Fruit fly (Drosophila melanogaster) whole organism, prepupa: ENCODE results near the gene Octbeta1R.

ENCODE experiments used
- Blimp-1 ChIP-seq: fragments of 200-800 bp; sonication (Bioruptor generic); optimal IDR thresholded peaks from 3 replicates; lab custom pipeline; 2017; ENCODE audit warnings: missing biosample characterization, missing genetic modification characterization, mild to moderate bottlenecking, moderate library complexity, missing genetic modification reagents
- CG10631 ChIP-seq: fragments of 200-800 bp; sonication (Bioruptor generic); optimal IDR thresholded peaks from 2 replicates; lab custom pipeline; 2016; ENCODE audit warnings: missing biosample characterization, missing genetic modification characterization
- CG10669 ChIP-seq: fragments of 200-800 bp; sonication (Bioruptor generic); optimal IDR thresholded peaks from 3 replicates; lab custom pipeline; 2018; ENCODE audit warnings: missing biosample characterization, mild to moderate bottlenecking, missing genetic modification characterization, moderate library complexity
- CG11294 ChIP-seq: fragments of 200-800 bp; sonication (Bioruptor generic); IDR thresholded peaks from 2 replicates; pipeline ENCODE4 v1.3.6; 2022; ENCODE audit warnings: missing biosample characterization, missing genetic modification characterization
- CG11762 ChIP-seq: fragments of 200-800 bp; sonication (Bioruptor generic); optimal IDR thresholded peaks from 3 replicates; lab custom pipeline; 2016; ENCODE audit warnings: missing biosample characterization, missing genetic modification characterization; ENCODE audit not compliant: insufficient read depth
- CG11902 ChIP-seq: fragments of 200-800 bp; sonication (Bioruptor generic); optimal IDR thresholded peaks from 3 replicates; lab custom pipeline; 2016; ENCODE audit warnings: missing biosample characterization, missing genetic modification characterization
- CG15336 ChIP-seq: fragments of 200-800 bp; sonication (Bioruptor generic); IDR thresholded peaks from 2 replicates; pipeline ENCODE4 v1.3.6; 2022; ENCODE audit warnings: missing biosample characterization, missing genetic modification characterization
- CG1621 ChIP-seq: fragments of 200-800 bp; sonication (Bioruptor generic); optimal IDR thresholded peaks from 3 replicates; lab custom pipeline; 2018; ENCODE audit warnings: missing biosample characterization, mild to moderate bottlenecking, missing genetic modification characterization
- CG16779 ChIP-seq: fragments of 200-800 bp; sonication (Bioruptor generic); optimal IDR thresholded peaks from 3 replicates; lab custom pipeline; 2017; ENCODE audit warnings: missing biosample characterization, mild to moderate bottlenecking, missing genetic modification characterization
- CG31627 ChIP-seq: fragments of 200-800 bp; sonication (Bioruptor generic); optimal IDR thresholded peaks from 3 replicates; lab custom pipeline; 2016; ENCODE audit warnings: missing biosample characterization, missing genetic modification characterization
- CG32006 ChIP-seq: fragments of 200-800 bp; sonication (Bioruptor generic); optimal IDR thresholded peaks from 3 replicates; lab custom pipeline; 2017; ENCODE audit warnings: missing biosample characterization, mild to moderate bottlenecking, missing genetic modification characterization
- CG34406 ChIP-seq: fragments of 200-800 bp; sonication (Bioruptor generic); optimal IDR thresholded peaks from 3 replicates; lab custom pipeline; 2016; ENCODE audit warnings: missing biosample characterization, missing genetic modification characterization
- CG3919 ChIP-seq: fragments of 200-800 bp; sonication (Bioruptor generic); optimal IDR thresholded peaks from 3 replicates; lab custom pipeline; 2016; ENCODE audit warnings: missing biosample characterization, missing genetic modification characterization
- CG4318 ChIP-seq: fragments of 200-800 bp; sonication (Bioruptor generic); optimal IDR thresholded peaks from 3 replicates; lab custom pipeline; 2017; ENCODE audit warnings: missing biosample characterization, mild to moderate bottlenecking, missing genetic modification characterization
- CG6276 ChIP-seq: fragments of 200-800 bp; sonication (Bioruptor generic); optimal IDR thresholded peaks from 2 replicates; lab custom pipeline; 2017; ENCODE audit warnings: missing biosample characterization, mild to moderate bottlenecking, missing genetic modification characterization
- CG6808 ChIP-seq: fragments of 200-800 bp; sonication (Bioruptor generic); optimal IDR thresholded peaks from 3 replicates; lab custom pipeline; 2017; ENCODE audit warnings: missing biosample characterization, missing genetic modification characterization, mild to moderate bottlenecking, moderate library complexity, missing genetic modification reagents
- CG6854 ChIP-seq: fragments of 200-800 bp; sonication (Bioruptor generic); optimal IDR thresholded peaks from 2 replicates; lab custom pipeline; 2017; ENCODE audit warnings: missing biosample characterization, mild to moderate bottlenecking, missing genetic modification characterization
- CG8119 ChIP-seq: fragments of 200-800 bp; sonication (Bioruptor generic); IDR thresholded peaks from 3 replicates; pipeline ENCODE4 v1.3.6; 2022; ENCODE audit warnings: missing biosample characterization, missing genetic modification characterization
- CG8632 ChIP-seq: fragments of 200-800 bp; sonication (Bioruptor generic); optimal IDR thresholded peaks from 3 replicates; lab custom pipeline; 2016; ENCODE audit warnings: missing biosample characterization, missing genetic modification characterization
- CG9139 ChIP-seq: fragments of 200-800 bp; sonication (Bioruptor generic); optimal IDR thresholded peaks from 3 replicates; lab custom pipeline; 2017; ENCODE audit warnings: missing biosample characterization, mild to moderate bottlenecking, missing genetic modification characterization
- Eip75B ChIP-seq: fragments of 200-800 bp; sonication (Bioruptor generic); optimal IDR thresholded peaks from 3 replicates; lab custom pipeline; 2016; ENCODE audit warnings: missing biosample characterization, missing genetic modification characterization
- Eip78C ChIP-seq: fragments of 200-800 bp; sonication (Bioruptor generic); peaks from one replicate; lab custom pipeline; 2016; ENCODE audit warnings: missing biosample characterization, missing genetic modification characterization
- Ets21C ChIP-seq: fragments of 200-800 bp; sonication (Bioruptor generic); optimal IDR thresholded peaks from 3 replicates; lab custom pipeline; 2016; ENCODE audit warnings: missing biosample characterization, missing genetic modification characterization
- Ets96B ChIP-seq: fragments of 200-800 bp; optimal IDR thresholded peaks from 2 replicates; lab custom pipeline; 2019; ENCODE audit warnings: missing biosample characterization, mild to moderate bottlenecking, missing genetic modification characterization, moderate library complexity
- Gug ChIP-seq: fragments of 200-800 bp; sonication (Bioruptor generic); IDR thresholded peaks from 2 replicates; pipeline ENCODE4 v1.3.6; 2022; ENCODE audit warnings: missing biosample characterization, missing genetic modification characterization
- Hr38 ChIP-seq: sonication (Bioruptor generic); optimal IDR thresholded peaks from 2 replicates; lab custom pipeline; 2016; ENCODE audit warnings: missing biosample characterization, missing genetic modification characterization
- Hr39 ChIP-seq: fragments of 200-800 bp; sonication (Bioruptor generic); optimal IDR thresholded peaks from 2 replicates; lab custom pipeline; 2016; ENCODE audit warnings: missing biosample characterization, missing genetic modification characterization
- Hr4 ChIP-seq: fragments of 200-800 bp; sonication (Bioruptor generic); optimal IDR thresholded peaks from 3 replicates; lab custom pipeline; 2016; ENCODE audit warnings: missing biosample characterization, missing genetic modification characterization
- Met ChIP-seq: fragments of 200-800 bp; sonication (Bioruptor generic); optimal IDR thresholded peaks from 3 replicates; lab custom pipeline; 2016; ENCODE audit warnings: missing biosample characterization, missing genetic modification characterization
- Smox ChIP-seq: fragments of 200-800 bp; sonication (Bioruptor generic); optimal IDR thresholded peaks from 3 replicates; lab custom pipeline; 2016; ENCODE audit warnings: missing biosample characterization, missing genetic modification characterization
- Sox102F ChIP-seq: fragments of 200-800 bp; sonication (Bioruptor generic); optimal IDR thresholded peaks from 2 replicates; lab custom pipeline; 2016; ENCODE audit warnings: missing biosample characterization, mild to moderate bottlenecking, missing genetic modification characterization
- Sox15 ChIP-seq: fragments of 200-800 bp; sonication (Bioruptor generic); optimal IDR thresholded peaks from 3 replicates; lab custom pipeline; 2016; ENCODE audit warnings: missing biosample characterization, missing genetic modification characterization
- acj6 ChIP-seq: fragments of 200-800 bp; sonication (Bioruptor generic); optimal IDR thresholded peaks from 3 replicates; lab custom pipeline; 2016; ENCODE audit warnings: missing biosample characterization, missing genetic modification characterization
- cyc ChIP-seq: fragments of 200-800 bp; sonication (Bioruptor generic); optimal IDR thresholded peaks from 3 replicates; lab custom pipeline; 2016; ENCODE audit warnings: missing biosample characterization, missing genetic modification characterization
- dac ChIP-seq: fragments of 200-800 bp; sonication (Bioruptor generic); optimal IDR thresholded peaks from 2 replicates; lab custom pipeline; 2017; ENCODE audit warnings: missing biosample characterization, mild to moderate bottlenecking, missing genetic modification characterization
- dsx ChIP-seq: fragments of 200-800 bp; optimal IDR thresholded peaks from 3 replicates; lab custom pipeline; 2019; ENCODE audit warnings: missing biosample characterization, mild to moderate bottlenecking, missing genetic modification characterization, moderate library complexity; ENCODE audit not compliant: poor library complexity, severe bottlenecking
- esn ChIP-seq: fragments of 200-800 bp; sonication (Bioruptor generic); optimal IDR thresholded peaks from 2 replicates; lab custom pipeline; 2016; ENCODE audit warnings: missing biosample characterization, mild to moderate bottlenecking, missing genetic modification characterization, moderate library complexity
- fd59A ChIP-seq: fragments of 200-800 bp; sonication (Bioruptor generic); optimal IDR thresholded peaks from 2 replicates; lab custom pipeline; 2017; ENCODE audit warnings: missing biosample characterization, mild to moderate bottlenecking, missing genetic modification characterization, missing genetic modification reagents
- fkh ChIP-seq: fragments of 200-800 bp; sonication (Bioruptor generic); optimal IDR thresholded peaks from 3 replicates; lab custom pipeline; 2017; ENCODE audit warnings: missing biosample characterization, mild to moderate bottlenecking, missing genetic modification characterization, moderate library complexity
- lz ChIP-seq: fragments of 200-800 bp; sonication (Bioruptor generic); optimal IDR thresholded peaks from 3 replicates; lab custom pipeline; 2016; ENCODE audit warnings: missing biosample characterization, missing genetic modification characterization
- net ChIP-seq: fragments of 200-800 bp; sonication (Bioruptor generic); optimal IDR thresholded peaks from 3 replicates; lab custom pipeline; 2016; ENCODE audit warnings: missing biosample characterization, missing genetic modification characterization
- pdm3 ChIP-seq: fragments of 200-800 bp; sonication (Bioruptor generic); optimal IDR thresholded peaks from 3 replicates; lab custom pipeline; 2016; ENCODE audit warnings: missing biosample characterization, missing genetic modification characterization
- salr ChIP-seq, 2 experiments: fragments of 200-800 bp; sonication (Bioruptor generic); optimal IDR thresholded peaks; 3 replicates each; lab custom pipeline; 2016 to 2018; ENCODE audit warnings: missing biosample characterization in 2 of 2, missing genetic modification characterization in 2 of 2, mild to moderate bottlenecking in 1 of 2
- ss ChIP-seq, 2 experiments: fragments of 200-800 bp; sonication (Bioruptor generic); optimal IDR thresholded peaks; 2 replicates in 1 of 2; 3 replicates in 1 of 2; lab custom pipeline; 2017 to 2018; ENCODE audit warnings: mild to moderate bottlenecking in 2 of 2, missing biosample characterization in 2 of 2, missing genetic modification characterization in 2 of 2, moderate library complexity in 1 of 2
- svp ChIP-seq: fragments of 200-800 bp; sonication (Bioruptor generic); peaks from one replicate; lab custom pipeline; 2016; ENCODE audit warnings: missing biosample characterization, missing genetic modification characterization
- topi ChIP-seq: fragments of 200-800 bp; sonication (Bioruptor generic); optimal IDR thresholded peaks from 3 replicates; lab custom pipeline; 2016; ENCODE audit warnings: missing biosample characterization, missing genetic modification characterization
- vri ChIP-seq: fragments of 200-800 bp; sonication (Bioruptor generic); optimal IDR thresholded peaks from 3 replicates; lab custom pipeline; 2016; ENCODE audit warnings: missing biosample characterization, mild to moderate bottlenecking, missing genetic modification characterization

Octbeta1R gene

DNA sequence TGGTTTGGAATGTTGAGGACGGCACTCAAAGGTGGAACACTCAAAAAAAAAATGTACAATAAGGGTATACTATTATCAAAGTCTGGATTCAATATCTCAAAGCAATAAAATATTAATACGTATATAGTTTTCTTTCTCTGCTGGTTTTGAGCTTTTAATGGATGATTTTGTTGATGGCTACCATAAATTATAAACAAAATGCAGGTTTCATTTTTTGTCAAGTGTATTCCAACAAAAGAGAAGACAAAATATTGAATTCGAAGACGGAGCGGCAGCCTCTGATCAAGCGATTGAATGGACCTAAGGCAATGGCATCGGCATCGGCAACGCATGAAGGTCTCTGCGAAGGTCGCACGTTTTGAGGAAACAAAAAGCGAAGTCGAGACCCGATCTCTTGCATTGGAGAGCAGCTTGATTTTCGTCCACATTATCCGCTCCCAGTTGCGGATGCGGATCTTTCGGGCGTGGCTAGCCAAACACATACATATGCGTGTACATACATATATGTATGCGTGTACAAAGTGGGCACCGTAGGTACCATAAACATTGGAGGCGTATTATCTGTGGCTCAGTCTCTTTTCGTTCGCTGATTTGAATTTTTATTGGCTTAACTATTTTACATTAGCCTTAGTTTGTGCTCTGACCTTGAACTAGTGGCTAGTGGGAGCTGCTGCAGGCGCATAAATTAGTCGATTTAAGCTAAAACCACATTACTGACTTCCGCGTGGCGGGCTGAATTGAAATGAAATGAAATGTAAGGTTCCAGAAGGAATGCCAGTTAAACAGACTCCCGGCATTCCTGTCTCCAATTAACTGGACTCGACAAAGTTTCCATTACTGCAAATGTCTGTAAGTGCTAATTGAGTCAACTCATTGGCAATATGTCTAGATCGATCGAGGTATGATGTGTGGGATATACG is 39.7 kb downstream of the Octbeta1R start (continued):
- TF ChIP-seq CG15336 (GFP tag; lab: Robert Waterston, UW) (no peak), CG6808 (peak; percentile 80), dac (GFP tag; lab: Kevin White, UChicago) (no peak), CG11294 (GFP tag; lab: Robert Waterston, UW) (no peak), CG6276 (GFP tag; lab: Kevin White, UChicago) (no peak), vri (GFP tag; lab: Kevin White, UChicago) (peak; percentile 8), Hr39 (GFP tag; lab: Kevin White, UChicago) (peak; percentile 34), Hr38 (GFP tag; lab: Kevin White, UChicago) (no peak), fd59A (GFP tag; lab: Kevin White, UChicago) (peak; percentile 73), Hr4 (GFP tag; lab: Kevin White, UChicago) (peak; percentile 18)

DNA sequence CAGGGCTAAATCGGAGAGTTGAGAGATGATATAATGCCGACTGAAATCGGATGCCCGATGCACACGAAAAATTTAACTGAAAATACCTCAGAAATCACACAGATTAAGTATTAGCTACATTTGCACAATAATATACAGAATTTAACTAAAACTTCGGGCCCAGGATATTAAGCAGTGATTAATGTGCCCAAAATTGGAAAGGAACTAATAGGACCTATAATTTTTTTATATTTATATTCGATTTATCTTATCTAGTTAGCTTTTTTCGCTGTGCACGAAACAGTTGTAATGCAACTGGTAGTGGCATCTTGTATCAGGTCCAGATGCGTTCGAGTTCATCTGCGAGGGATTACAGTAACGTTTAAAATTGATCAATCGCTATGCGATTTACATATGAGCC is 41.9 kb downstream of the Octbeta1R start:
- no peak for TF ChIP-seq CG10631 (GFP tag; lab: Kevin White, UChicago)
- peak; percentile 27 for TF ChIP-seq CG11762 (GFP tag; lab: Kevin White, UChicago)
- TF ChIP-seq Blimp-1 (GFP tag; lab: Kevin White, UChicago) = no peak
- TF ChIP-seq salr (GFP tag; optimal IDR thresholded peaks at IDR 0.05; lab: Kevin White, UChicago) = no peak
- no peak for TF ChIP-seq net
- no peak for TF ChIP-seq CG8119 (GFP tag; lab: Robert Waterston, UW)
- no peak for TF ChIP-seq dsx (GFP tag; lab: Kevin White, UChicago)
- TF ChIP-seq CG11902 = peak; percentile 25
- no peak for TF ChIP-seq CG16779 (tag; lab: Kevin White, UChicago)
- TF ChIP-seq lz = peak; percentile 28
- TF ChIP-seq acj6 = peak; percentile 32
- peak; percentile 21 for TF ChIP-seq Met (GFP tag; lab: Kevin White, UChicago)
- TF ChIP-seq CG9139 (GFP tag; lab: Kevin White, UChicago) = no peak
- no peak for TF ChIP-seq Hr39 (GFP tag; lab: Kevin White, UChicago)
- peak; percentile 47 for TF ChIP-seq Ets96B (tag; lab: Kevin White, UChicago)
- no peak for TF ChIP-seq CG15336 (GFP tag; lab: Robert Waterston, UW)
- peak; percentile 41 for TF ChIP-seq topi (GFP tag; lab: Kevin White, UChicago)
- TF ChIP-seq dac (GFP tag; lab: Kevin White, UChicago) = no peak
- TF ChIP-seq CG8632 (GFP tag; lab: Kevin White, UChicago) = peak; percentile 49
- TF ChIP-seq Sox15 (GFP tag; lab: Kevin White, UChicago) = no peak
- no peak for TF ChIP-seq CG1621 (tag; lab: Kevin White, UChicago)
- TF ChIP-seq CG34406 (GFP tag; lab: Kevin White, UChicago) = peak; percentile 58
- TF ChIP-seq Eip78C (GFP tag; lab: Kevin White, UChicago) = peak; percentile 82
- TF ChIP-seq Sox102F (GFP tag; lab: Kevin White, UChicago) = no peak
- peak; percentile 28 for TF ChIP-seq CG10669 (GFP tag; lab: Kevin White, UChicago)
- no peak for TF ChIP-seq ss (GFP tag; optimal IDR thresholded peaks at IDR 0.05; lab: Kevin White, UChicago)
- TF ChIP-seq svp (GFP tag; lab: Kevin White, UChicago) = peak; percentile 46
- TF ChIP-seq fkh (GFP tag; lab: Kevin White, UChicago) = no peak
- TF ChIP-seq CG6854 = no peak
- no peak for TF ChIP-seq Ets21C (GFP tag; lab: Kevin White, UChicago)
- peak; percentile 43 for TF ChIP-seq esn (GFP tag; lab: Kevin White, UChicago)
- TF ChIP-seq CG11294 (GFP tag; lab: Robert Waterston, UW) = no peak
- TF ChIP-seq pdm3 (GFP tag; lab: Kevin White, UChicago) = peak; percentile 35
- no peak for TF ChIP-seq CG31627 (GFP tag; lab: Kevin White, UChicago)
- peak; percentile 43 for TF ChIP-seq Eip75B (GFP tag; lab: Kevin White, UChicago)
- no peak for TF ChIP-seq fd59A (GFP tag; lab: Kevin White, UChicago)
- TF ChIP-seq CG3919 = peak; percentile 18
- TF ChIP-seq Gug (GFP tag; lab: Robert Waterston, UW) = no peak
- no peak for TF ChIP-seq Hr38 (GFP tag; lab: Kevin White, UChicago)
- TF ChIP-seq CG4318 (GFP tag; lab: Kevin White, UChicago) = no peak
- TF ChIP-seq CG32006 (GFP tag; lab: Kevin White, UChicago) = no peak
- no peak for TF ChIP-seq vri (GFP tag; lab: Kevin White, UChicago)
- no peak for TF ChIP-seq cyc (GFP tag; lab: Kevin White, UChicago)
- TF ChIP-seq Smox = no peak
